Worm (Caenorhabditis elegans): Measurements from ENCODE around the gene W09D6.5.

The W09D6.5 gene

ce11 chrIII:11090870-11091386 lies 2.6 kb downstream of the W09D6.5 start (continued):
- TF ChIP-seq fkh-3 (tag; optimal IDR thresholded peaks at IDR 0.05) (peak; percentile 53), zim-3 (tag; optimal IDR thresholded peaks at IDR 0.05) (peak; percentile 26), mel-28 (tag; optimal IDR thresholded peaks at IDR 0.05; ENCODE audit: borderline replicate concordance) (no peak), Y67H2A.10 (GFP tag; conservative IDR thresholded peaks at IDR 0.05) (no peak), dox-1 (GFP tag; IDR thresholded peaks at IDR 0.05) (peak; percentile 69), F39B2.1 (GFP tag; IDR thresholded peaks at IDR 0.05) (no peak), let-526 (GFP tag; IDR thresholded peaks at IDR 0.05) (no peak), egl-44 (GFP tag; IDR thresholded peaks at IDR 0.05) (peak; percentile 66; the same call in 1 of the 2 replicates), aptf-3 (GFP tag; IDR thresholded peaks at IDR 0.05) (0 out of 2 replicates have a peak, but pooled peaks have one; percentile 92), egrh-3 (GFP tag; IDR thresholded peaks at IDR 0.05) (peak; percentile 61; the same call in 1 of the 2 replicates), lsl-1 (GFP tag; optimal IDR thresholded peaks at IDR 0.05) (peak; percentile 61), rpc-1 (optimal IDR thresholded peaks at IDR 0.05) (no peak), rpc-1 (tag; optimal IDR thresholded peaks at IDR 0.05) (no peak), repo-1 (tag; optimal IDR thresholded peaks at IDR 0.05) (peak; percentile 60), nfya-2 (GFP tag; IDR thresholded peaks at IDR 0.05) (0 out of 2 replicates have a peak, but pooled peaks have one; percentile 14), nhr-90 (tag; optimal IDR thresholded peaks at IDR 0.05) (peak; percentile 0), pha-4 (tag; optimal IDR thresholded peaks at IDR 0.05) (no peak), mcd-1 (GFP tag; IDR thresholded peaks at IDR 0.05) (peak; percentile 74), ztf-22 (GFP tag; optimal IDR thresholded peaks at IDR 0.05) (peak; percentile 30), unc-62 (GFP tag; optimal IDR thresholded peaks at IDR 0.05) (no peak), pbrm-1 (GFP tag; IDR thresholded peaks at IDR 0.05) (peak; percentile 97), cebp-2 (GFP tag; IDR thresholded peaks at IDR 0.05) (0 out of 2 replicates have a peak, but pooled peaks have one; percentile 66), lin-40 (tag; optimal IDR thresholded peaks at IDR 0.05) (no peak), efl-1 (GFP tag; optimal IDR thresholded peaks at IDR 0.05) (no peak), snpc-1.1 (tag; optimal IDR thresholded peaks at IDR 0.05; ENCODE audit: insufficient read depth) (peak; percentile 98), madf-6 (GFP tag; IDR thresholded peaks at IDR 0.05) (peak; percentile 84), nhr-179 (tag; optimal IDR thresholded peaks at IDR 0.05) (no peak), K11D2.4 (GFP tag; IDR thresholded peaks at IDR 0.05) (0 out of 2 replicates have a peak, but pooled peaks have one; percentile 28), madf-10 (tag; optimal IDR thresholded peaks at IDR 0.05) (no peak), rcor-1 (GFP tag; IDR thresholded peaks at IDR 0.05) (peak; percentile 77), ceh-40 (GFP tag; IDR thresholded peaks at IDR 0.05) (0 out of 2 replicates have a peak, but pooled peaks have one; percentile 35), T07F8.4 (tag; optimal IDR thresholded peaks at IDR 0.05) (no peak), snpc-3.4 (tag; optimal IDR thresholded peaks at IDR 0.05) (peak; percentile 97), egl-18 (GFP tag; IDR thresholded peaks at IDR 0.05) (no peak), ccch-3 (GFP tag; optimal IDR thresholded peaks at IDR 0.05) (no peak), dpff-1 (tag; optimal IDR thresholded peaks at IDR 0.05) (peak; percentile 74), lir-1 (GFP tag; conservative IDR thresholded peaks at IDR 0.05) (peak; percentile 38; the same call in 1 of the 2 replicates), ama-1 (optimal IDR thresholded peaks at IDR 0.05) (peak; percentile 88), ama-1 (GFP tag; optimal IDR thresholded peaks at IDR 0.05) (no peak), hsf-1 (GFP tag; IDR thresholded peaks at IDR 0.05) (peak; percentile 88), mes-4 (tag; optimal IDR thresholded peaks at IDR 0.05) (peak; percentile 73), B0336.3 (GFP tag; IDR thresholded peaks at IDR 0.05) (peak; percentile 75), nhr-80 (tag; optimal IDR thresholded peaks at IDR 0.05) (no peak), ztf-28 (GFP tag; IDR thresholded peaks at IDR 0.05) (no peak), Y53F4B.3 (GFP tag; IDR thresholded peaks at IDR 0.05) (no peak), hlh-12 (tag; optimal IDR thresholded peaks at IDR 0.05) (no peak), ceh-91 (GFP tag; IDR thresholded peaks at IDR 0.05) (peak; percentile 37; the same call in 1 of the 2 replicates), mxl-1 (tag; optimal IDR thresholded peaks at IDR 0.05) (no peak), ceh-100 (GFP tag; IDR thresholded peaks at IDR 0.05) (peak; percentile 89), chd-7 (tag; optimal IDR thresholded peaks at IDR 0.05) (peak; percentile 81)
